Fruit fly (Drosophila melanogaster): ENCODE data around the gene BicD.

Gene BicD

dm6 chr2L:17477710-17478109 lies 4.7 kb upstream of the BicD start, which contains the start of gene cass:
TSS of gene cass (minus strand) at chr2L:17477888.
- TF ChIP-seq psq (optimal IDR thresholded peaks at IDR 0.05) = no peak
- no peak for TF ChIP-seq pan (optimal IDR thresholded peaks at IDR 0.05)
- TF ChIP-seq CG8478 (optimal IDR thresholded peaks at IDR 0.05) = no peak
- TF ChIP-seq usp (GFP tag; optimal IDR thresholded peaks at IDR 0.05) = no peak
- no peak for TF ChIP-seq EcR (GFP tag; optimal IDR thresholded peaks at IDR 0.05)
- TF ChIP-seq Dll (optimal IDR thresholded peaks at IDR 0.05) = no peak

- TF ChIP-seq CG8478 (optimal IDR thresholded peaks at IDR 0.05) = no peak
- no peak for TF ChIP-seq EcR (GFP tag; optimal IDR thresholded peaks at IDR 0.05)
- TF ChIP-seq Dll (optimal IDR thresholded peaks at IDR 0.05) = no peak
- TF ChIP-seq usp (GFP tag; optimal IDR thresholded peaks at IDR 0.05) = no peak
- no peak for TF ChIP-seq pan (optimal IDR thresholded peaks at IDR 0.05)
- TF ChIP-seq psq (optimal IDR thresholded peaks at IDR 0.05) = no peak
Observed at dm6 chr2L:17471524-17471923, 1.5 kb downstream of the BicD start, which contains the start of gene Sgt. TSS of gene Sgt (plus strand) at chr2L:17471603.

- TF ChIP-seq psq (optimal IDR thresholded peaks at IDR 0.05) = no peak
- TF ChIP-seq EcR (GFP tag; optimal IDR thresholded peaks at IDR 0.05) = no peak
- no peak for TF ChIP-seq CG8478 (optimal IDR thresholded peaks at IDR 0.05)
- TF ChIP-seq pan (optimal IDR thresholded peaks at IDR 0.05) = no peak
- no peak for TF ChIP-seq usp (GFP tag; optimal IDR thresholded peaks at IDR 0.05)
- TF ChIP-seq Dll (optimal IDR thresholded peaks at IDR 0.05) = no peak
Observed at dm6 chr2L:17470630-17471029, 2.4 kb downstream of the BicD start.

- TF ChIP-seq CG8478 (optimal IDR thresholded peaks at IDR 0.05) (no peak), Dll (optimal IDR thresholded peaks at IDR 0.05) (no peak), pan (optimal IDR thresholded peaks at IDR 0.05) (no peak), psq (optimal IDR thresholded peaks at IDR 0.05) (no peak), EcR (GFP tag; optimal IDR thresholded peaks at IDR 0.05) (no peak), usp (GFP tag; optimal IDR thresholded peaks at IDR 0.05) (no peak)
Observed at dm6 chr2L:17466950-17467349, 6.1 kb downstream of the BicD start.

- TF ChIP-seq psq (optimal IDR thresholded peaks at IDR 0.05) = no peak
- no peak for TF ChIP-seq pan (optimal IDR thresholded peaks at IDR 0.05)
Observed at dm6 chr2L:17465915-17466677, 6.9 kb downstream of the BicD start.

dm6 chr2L:17457944-17458343 lies 15.1 kb downstream of the BicD start, which contains the start of gene CG18563:
TSS of gene CG18563 (minus strand) at chr2L:17458044.
- TF ChIP-seq EcR (GFP tag; optimal IDR thresholded peaks at IDR 0.05) (no peak), CG8478 (optimal IDR thresholded peaks at IDR 0.05) (no peak), pan (optimal IDR thresholded peaks at IDR 0.05) (no peak), Dll (optimal IDR thresholded peaks at IDR 0.05) (no peak), psq (optimal IDR thresholded peaks at IDR 0.05) (no peak), usp (GFP tag; optimal IDR thresholded peaks at IDR 0.05) (no peak)

- TF ChIP-seq usp (GFP tag; optimal IDR thresholded peaks at IDR 0.05) (no peak), CG8478 (optimal IDR thresholded peaks at IDR 0.05) (no peak), EcR (GFP tag; optimal IDR thresholded peaks at IDR 0.05) (no peak), pan (optimal IDR thresholded peaks at IDR 0.05) (no peak), psq (optimal IDR thresholded peaks at IDR 0.05) (no peak), Dll (optimal IDR thresholded peaks at IDR 0.05) (no peak)
Observed at dm6 chr2L:17455823-17456222, 17.2 kb downstream of the BicD start, which contains the start of gene SPH93. TSS of gene SPH93 (minus strand) at chr2L:17455923.

dm6 chr2L:17452624-17453023 lies 20.4 kb downstream of the BicD start, which contains the start of gene CG5050:
TSS of gene CG5050 (plus strand) at chr2L:17452924.
- TF ChIP-seq EcR (GFP tag; optimal IDR thresholded peaks at IDR 0.05) = no peak
- no peak for TF ChIP-seq CG8478 (optimal IDR thresholded peaks at IDR 0.05)
- no peak for TF ChIP-seq psq (optimal IDR thresholded peaks at IDR 0.05)
- TF ChIP-seq Dll (optimal IDR thresholded peaks at IDR 0.05) = no peak
- TF ChIP-seq pan (optimal IDR thresholded peaks at IDR 0.05) = no peak
- TF ChIP-seq usp (GFP tag; optimal IDR thresholded peaks at IDR 0.05) = no peak

- no peak for TF ChIP-seq psq (optimal IDR thresholded peaks at IDR 0.05)
- no peak for TF ChIP-seq usp (GFP tag; optimal IDR thresholded peaks at IDR 0.05)
- no peak for TF ChIP-seq CG8478 (optimal IDR thresholded peaks at IDR 0.05)
- no peak for TF ChIP-seq EcR (GFP tag; optimal IDR thresholded peaks at IDR 0.05)
- TF ChIP-seq pan (optimal IDR thresholded peaks at IDR 0.05) = no peak
- no peak for TF ChIP-seq Dll (optimal IDR thresholded peaks at IDR 0.05)
Observed at dm6 chr2L:17452084-17452483, 20.9 kb downstream of the BicD start.

- no peak for TF ChIP-seq pan (optimal IDR thresholded peaks at IDR 0.05)
- TF ChIP-seq usp (GFP tag; optimal IDR thresholded peaks at IDR 0.05) = no peak
- no peak for TF ChIP-seq psq (optimal IDR thresholded peaks at IDR 0.05)
Observed at dm6 chr2L:17450505-17451415, 22.3 kb downstream of the BicD start.

dm6 chr2L:17449608-17450504 lies 23.2 kb downstream of the BicD start, which contains the start of gene dl:
TSS of gene dl (minus strand) at chr2L:17450364.
- TF ChIP-seq EcR (GFP tag; optimal IDR thresholded peaks at IDR 0.05) = no peak
- peak; percentile 67 for TF ChIP-seq pan (optimal IDR thresholded peaks at IDR 0.05)
